Worm (Caenorhabditis elegans) whole organism, late embryonic: ENCODE data around the gene dnj-2.

ENCODE experiments used
- ceh-19 ChIP-seq: fragments of 200-800 bp; sonication (Bioruptor generic); optimal IDR thresholded peaks from 2 replicates; lab custom pipeline; 2018; ENCODE audit warnings: mild to moderate bottlenecking, missing genetic modification characterization, missing compliant biosample characterization
- elt-4 ChIP-seq: sonication (generic microtip); optimal IDR thresholded peaks from 2 replicates; lab custom pipeline; 2016; ENCODE audit warnings: missing genetic modification characterization, missing compliant biosample characterization
- lim-6 ChIP-seq: sonication (generic microtip); optimal IDR thresholded peaks from 2 replicates; lab custom pipeline; 2016; ENCODE audit warnings: missing genetic modification characterization, missing compliant biosample characterization
- pqm-1 ChIP-seq: sonication (generic microtip); optimal IDR thresholded peaks from 2 replicates; lab custom pipeline; 2016; ENCODE audit warnings: missing genetic modification characterization, missing compliant biosample characterization
- unc-55 ChIP-seq: sonication (generic microtip); optimal IDR thresholded peaks from 2 replicates; lab custom pipeline; 2017; ENCODE audit warnings: missing biosample characterization, missing genetic modification reagents, missing genetic modification characterization

DNA sequence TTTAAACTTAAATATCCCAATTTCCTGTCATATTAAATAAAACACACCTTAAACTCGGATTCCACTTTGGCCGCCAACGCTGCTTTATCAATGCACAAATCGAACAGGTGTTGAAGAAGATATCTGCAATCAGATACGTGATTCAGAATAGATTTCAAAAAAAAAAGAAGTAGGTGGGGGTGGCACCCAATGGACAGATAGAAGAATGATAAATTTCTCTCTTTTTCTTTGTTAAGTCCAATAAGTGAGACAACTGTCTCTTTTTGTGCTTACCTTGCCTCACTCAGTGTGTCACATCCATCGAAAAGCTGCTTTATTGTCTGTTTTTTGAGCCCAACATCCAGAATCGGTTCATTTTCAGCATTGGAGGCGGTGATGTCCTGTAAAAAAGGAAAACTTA is 37.0 kb upstream of the dnj-2 start:
- TF ChIP-seq unc-55 (GFP tag; lab: Kevin White, UChicago) (no peak), pqm-1 (tag; lab: Kevin White, UChicago) (no peak), lim-6 (tag; lab: Kevin White, UChicago) (no peak), ceh-19 (GFP tag; lab: Kevin White, UChicago) (no peak), elt-4 (tag; lab: Kevin White, UChicago) (no peak)
